Worm (Caenorhabditis elegans): ENCODE results near the gene Y17G7B.23.
A peak's percentile ranks its signal among the peaks of the same experiment; 100 is the strongest.

Gene Y17G7B.23

ce11 chrII:11979449-11980095, 19.4 kb upstream of the Y17G7B.23 start, which contains the start of the genes ash-2 and Y17G7B.20 (continued):
- TF ChIP-seq unc-130 (GFP tag; optimal IDR thresholded peaks at IDR 0.05) (no peak), arid-1 (GFP tag; conservative IDR thresholded peaks at IDR 0.05) (0 out of 2 replicates have a peak, but pooled peaks have one; percentile 14), dmd-6 (GFP tag; IDR thresholded peaks at IDR 0.05) (peak; percentile 7; the same call in 1 of the 2 replicates), lin-15B (tag; optimal IDR thresholded peaks at IDR 0.05) (no peak), aha-1 (tag) (peak; percentile 96), mdt-29 (GFP tag; IDR thresholded peaks at IDR 0.05) (no peak), pha-4 (GFP tag; IDR thresholded peaks at IDR 0.05) (no peak), pha-4 (tag; optimal IDR thresholded peaks at IDR 0.05) (no peak), nhr-41 (GFP tag; IDR thresholded peaks at IDR 0.05) (no peak), nhr-6 (tag; optimal IDR thresholded peaks at IDR 0.05) (no peak), T26A8.4 (GFP tag; IDR thresholded peaks at IDR 0.05) (no peak)

ce11 chrII:11980110-11980509, 18.9 kb upstream of the Y17G7B.23 start:
- TF ChIP-seq nhr-111 (GFP tag; optimal IDR thresholded peaks at IDR 0.05) (no peak), fos-1 (tag; optimal IDR thresholded peaks at IDR 0.05) (no peak), lin-15B (tag; optimal IDR thresholded peaks at IDR 0.05) (peak; percentile 38), set-16 (GFP tag; IDR thresholded peaks at IDR 0.05) (no peak), nhr-6 (tag; optimal IDR thresholded peaks at IDR 0.05) (peak; percentile 33), saeg-2 (GFP tag; IDR thresholded peaks at IDR 0.05) (no peak; the same call in 1 of the 2 replicates), snpc-4 (tag; optimal IDR thresholded peaks at IDR 0.05) (peak; percentile 27), ceh-82 (tag; optimal IDR thresholded peaks at IDR 0.05) (no peak), arid-1 (GFP tag; conservative IDR thresholded peaks at IDR 0.05) (peak; percentile 88; the same call in 1 of the 2 replicates), dve-1 (tag; optimal IDR thresholded peaks at IDR 0.05; ENCODE audit: insufficient read depth) (peak; percentile 91), dpl-1 (GFP tag; optimal IDR thresholded peaks at IDR 0.05) (peak; percentile 86), gei-8 (GFP tag; optimal IDR thresholded peaks at IDR 0.05) (no peak), lsy-2 (tag; optimal IDR thresholded peaks at IDR 0.05) (peak; percentile 80 to 96), ctbp-1 (GFP tag; IDR thresholded peaks at IDR 0.05) (peak; percentile 65), ama-1 (optimal IDR thresholded peaks at IDR 0.05) (no peak), egl-27 (tag; optimal IDR thresholded peaks at IDR 0.05) (no peak), T20F7.1 (GFP tag; optimal IDR thresholded peaks at IDR 0.05) (peak; percentile 89), unc-130 (GFP tag; optimal IDR thresholded peaks at IDR 0.05) (peak; percentile 86), nhr-42 (GFP tag; IDR thresholded peaks at IDR 0.05) (peak; percentile 92), lin-39 (tag; optimal IDR thresholded peaks at IDR 0.05) (no peak), nhr-102 (tag; optimal IDR thresholded peaks at IDR 0.05) (peak; percentile 80), mdt-29 (GFP tag; IDR thresholded peaks at IDR 0.05) (peak; percentile 91), nhr-11 (tag; optimal IDR thresholded peaks at IDR 0.05) (peak; percentile 79), hif-1 (tag; optimal IDR thresholded peaks at IDR 0.05) (peak in 1 of 2 experiments; percentile 88), lir-3 (tag; optimal IDR thresholded peaks at IDR 0.05) (peak; percentile 72), F44E2.7 (GFP tag; IDR thresholded peaks at IDR 0.05) (no peak), spr-3 (GFP tag; optimal IDR thresholded peaks at IDR 0.05) (no peak), cey-2 (tag; optimal IDR thresholded peaks at IDR 0.05; ENCODE audit: borderline replicate concordance, insufficient read depth) (no peak), hlh-30 (tag; optimal IDR thresholded peaks at IDR 0.05; ENCODE audit: insufficient read depth) (peak; percentile 72), ceh-32 (tag; optimal IDR thresholded peaks at IDR 0.05; ENCODE audit: poor library complexity) (peak; percentile 35), mxl-3 (GFP tag; optimal IDR thresholded peaks at IDR 0.05) (no peak), nhr-28 (tag; optimal IDR thresholded peaks at IDR 0.05) (peak; percentile 58), T26A8.4 (GFP tag; IDR thresholded peaks at IDR 0.05) (no peak), Y75B8A.6 (GFP tag; IDR thresholded peaks at IDR 0.05) (no peak; the same call in 1 of the 2 replicates), nhr-237 (tag; optimal IDR thresholded peaks at IDR 0.05) (no peak), sdz-12 (GFP tag; optimal IDR thresholded peaks at IDR 0.05) (peak; percentile 93), Y105C5A.15 (GFP tag; IDR thresholded peaks at IDR 0.05) (0 out of 2 replicates have a peak, but pooled peaks have one; percentile 26), duxl-1 (tag; optimal IDR thresholded peaks at IDR 0.05; ENCODE audit: poor library complexity) (peak; percentile 76), spr-1 (tag; optimal IDR thresholded peaks at IDR 0.05) (peak; percentile 77), zag-1 (tag; optimal IDR thresholded peaks at IDR 0.05) (no peak), mes-2 (tag; optimal IDR thresholded peaks at IDR 0.05; ENCODE audit: poor library complexity, severe bottlenecking) (peak; percentile 98), skn-1 (tag; optimal IDR thresholded peaks at IDR 0.05) (no peak)

Data from whole organism, L4 larva.